Fruit fly (Drosophila melanogaster) whole organism, embryonic: Measurements from ENCODE around the gene lectin-29Ca.
A peak's percentile ranks its signal among the peaks of the same experiment; 100 is the strongest.

Source experiments
- Aef1 ChIP-seq: fragments of 200-800 bp; sonication (Bioruptor generic); IDR thresholded peaks from 3 replicates; pipeline ENCODE4 v1.3.6; 2022; ENCODE audit warnings: missing biosample characterization, missing genetic modification characterization
- CG10565 ChIP-seq: fragments of 200-800 bp; sonication (Bioruptor generic); optimal IDR thresholded peaks from 3 replicates; lab custom pipeline; 2016; ENCODE audit warnings: missing biosample characterization, mild to moderate bottlenecking, missing genetic modification characterization
- CG10654 ChIP-seq: fragments of 200-800 bp; sonication (Bioruptor generic); optimal IDR thresholded peaks from 2 replicates; lab custom pipeline; 2016; ENCODE audit warnings: missing biosample characterization, missing genetic modification characterization
- CG12769 ChIP-seq: fragments of 200-800 bp; sonication (Bioruptor generic); optimal IDR thresholded peaks from 2 replicates; lab custom pipeline; 2019; ENCODE audit warnings: missing biosample characterization, mild to moderate bottlenecking, missing genetic modification characterization, moderate library complexity
- CG14710 ChIP-seq: fragments of 200-800 bp; sonication (Bioruptor generic); optimal IDR thresholded peaks from 3 replicates; lab custom pipeline; 2019; ENCODE audit warnings: missing biosample characterization, mild to moderate bottlenecking, missing genetic modification characterization, moderate library complexity
- CG1529 ChIP-seq: fragments of 200-800 bp; sonication (Bioruptor generic); optimal IDR thresholded peaks from 3 replicates; lab custom pipeline; 2018; ENCODE audit warnings: missing biosample characterization, missing genetic modification characterization
- CG17802 ChIP-seq: fragments of 200-800 bp; sonication (Bioruptor generic); optimal IDR thresholded peaks from 2 replicates; lab custom pipeline; 2018; ENCODE audit warnings: missing biosample characterization, mild to moderate bottlenecking, missing genetic modification characterization, moderate library complexity
- CG1832 ChIP-seq: fragments of 200-800 bp; sonication (Bioruptor generic); optimal IDR thresholded peaks from 2 replicates; lab custom pipeline; 2017; ENCODE audit warnings: missing biosample characterization, mild to moderate bottlenecking, missing genetic modification characterization, inconsistent platforms
- CG2120 ChIP-seq: fragments of 200-800 bp; sonication (Bioruptor generic); optimal IDR thresholded peaks from 3 replicates; lab custom pipeline; 2016; ENCODE audit warnings: missing biosample characterization, missing genetic modification characterization
- CG31441 ChIP-seq: fragments of 200-800 bp; sonication (Bioruptor generic); IDR thresholded peaks from 2 replicates; pipeline ENCODE4 v1.3.6; 2022; ENCODE audit warnings: missing biosample characterization, missing genetic modification characterization
- CG33213 ChIP-seq: fragments of 200-800 bp; sonication (Bioruptor generic); optimal IDR thresholded peaks from 3 replicates; lab custom pipeline; 2016; ENCODE audit warnings: missing biosample characterization, missing genetic modification characterization
- CG4707 ChIP-seq: fragments of 200-800 bp; sonication (Bioruptor generic); optimal IDR thresholded peaks from 2 replicates; lab custom pipeline; 2018; ENCODE audit warnings: missing biosample characterization, mild to moderate bottlenecking, missing genetic modification characterization, moderate library complexity
- CG6689 ChIP-seq: fragments of 200-800 bp; sonication (Bioruptor generic); IDR thresholded peaks from 2 replicates; pipeline ENCODE4 v1.3.6; 2022; ENCODE audit warnings: missing biosample characterization, missing genetic modification characterization
- CG6854 ChIP-seq: fragments of 200-800 bp; sonication (Bioruptor generic); optimal IDR thresholded peaks from 3 replicates; lab custom pipeline; 2017; ENCODE audit warnings: missing biosample characterization, mild to moderate bottlenecking, missing genetic modification characterization
- CG9215 ChIP-seq: fragments of 200-800 bp; sonication (Bioruptor generic); IDR thresholded peaks from 2 replicates; pipeline ENCODE4 v1.3.6; 2022; ENCODE audit warnings: missing biosample characterization, missing genetic modification characterization
- CkIIα-i1 ChIP-seq: fragments of 200-800 bp; sonication (Bioruptor generic); IDR thresholded peaks from 2 replicates; pipeline ENCODE4 v1.3.6; 2022; ENCODE audit warnings: missing biosample characterization, missing genetic modification characterization
- Deaf1 ChIP-seq: fragments of 200-800 bp; optimal IDR thresholded peaks from 3 replicates; lab custom pipeline; 2019; ENCODE audit warnings: missing biosample characterization, mild to moderate bottlenecking, missing genetic modification characterization, moderate library complexity
- Doc3 ChIP-seq: fragments of 200-800 bp; sonication (Bioruptor generic); IDR thresholded peaks from 3 replicates; pipeline ENCODE4 v1.3.6; 2022; ENCODE audit warnings: missing biosample characterization, missing genetic modification characterization; ENCODE audit not compliant: partially characterized antibody
- Eip74EF ChIP-seq, 2 experiments: fragments of 200-800 bp in 1 of 2; fragments of >200 bp in 1 of 2; sonication (Bioruptor generic) in 1 of 2; optimal IDR thresholded peaks; 2 replicates each; lab custom pipeline; 2017 to 2019; ENCODE audit warnings: missing biosample characterization in 2 of 2, missing genetic modification characterization in 2 of 2, mild to moderate bottlenecking in 1 of 2, moderate library complexity in 1 of 2
- Hmx ChIP-seq: fragments of 200-800 bp; sonication (Bioruptor generic); optimal IDR thresholded peaks from 2 replicates; lab custom pipeline; 2016; ENCODE audit warnings: missing biosample characterization, missing genetic modification characterization
- Jarid2 ChIP-seq: fragments of 200-800 bp; sonication (Bioruptor generic); optimal IDR thresholded peaks from 3 replicates; lab custom pipeline; 2017; ENCODE audit warnings: mild to moderate bottlenecking, missing biosample characterization, missing genetic modification reagents, missing genetic modification characterization
- Neu2 ChIP-seq: fragments of 200-800 bp; sonication (Bioruptor generic); optimal IDR thresholded peaks from 3 replicates; lab custom pipeline; 2016; ENCODE audit warnings: missing biosample characterization, missing genetic modification characterization, borderline replicate concordance
- Nf-YA ChIP-seq: fragments of 200-800 bp; sonication (Bioruptor generic); IDR thresholded peaks from 2 replicates; pipeline ENCODE4 v1.3.6; 2022; ENCODE audit warnings: missing biosample characterization, missing genetic modification characterization
- Rx ChIP-seq: fragments of 200-800 bp; sonication (Bioruptor generic); IDR thresholded peaks from 2 replicates; pipeline ENCODE4 v1.3.6; 2022; ENCODE audit warnings: missing biosample characterization, missing genetic modification characterization
- Scr ChIP-seq: fragments of 200-800 bp; sonication (Bioruptor generic); IDR thresholded peaks from 2 replicates; pipeline ENCODE4 v1.3.6; 2022; ENCODE audit warnings: missing biosample characterization, missing genetic modification characterization; ENCODE audit not compliant: partially characterized antibody
- Side ChIP-seq: fragments of 200-800 bp; sonication (Bioruptor generic); optimal IDR thresholded peaks from 2 replicates; lab custom pipeline; 2016; ENCODE audit warnings: missing biosample characterization, missing genetic modification characterization
- Vsx1 ChIP-seq: fragments of 200-800 bp; sonication (Bioruptor generic); optimal IDR thresholded peaks from 2 replicates; lab custom pipeline; 2017; ENCODE audit warnings: missing biosample characterization, mild to moderate bottlenecking, missing genetic modification characterization, missing genetic modification reagents
- amos ChIP-seq: fragments of 200-800 bp; sonication (Bioruptor generic); IDR thresholded peaks from 2 replicates; pipeline ENCODE4 v1.3.6; 2022; ENCODE audit warnings: missing biosample characterization, missing genetic modification characterization; ENCODE audit not compliant: partially characterized antibody
- ato ChIP-seq: fragments of 200-800 bp; sonication (Bioruptor generic); IDR thresholded peaks from 2 replicates; pipeline ENCODE4 v1.3.6; 2022; ENCODE audit warnings: missing biosample characterization, missing genetic modification characterization; ENCODE audit not compliant: partially characterized antibody
- btn ChIP-seq: fragments of 200-800 bp; sonication (Bioruptor generic); optimal IDR thresholded peaks from 2 replicates; lab custom pipeline; 2016; ENCODE audit warnings: missing biosample characterization, missing genetic modification characterization
- dimm ChIP-seq: fragments of 200-800 bp; sonication (Bioruptor generic); IDR thresholded peaks from 2 replicates; pipeline ENCODE4 v1.3.6; 2022; ENCODE audit warnings: missing biosample characterization, missing genetic modification characterization
- dm ChIP-seq: fragments of 200-800 bp; sonication (Bioruptor generic); optimal IDR thresholded peaks from 3 replicates; lab custom pipeline; 2016; ENCODE audit warnings: missing biosample characterization, missing genetic modification characterization
- fd64A ChIP-seq: fragments of 200-800 bp; sonication (Bioruptor generic); optimal IDR thresholded peaks from 3 replicates; lab custom pipeline; 2018; ENCODE audit warnings: missing biosample characterization, mild to moderate bottlenecking, missing genetic modification characterization
- fru ChIP-seq: fragments of >200 bp; optimal IDR thresholded peaks from 2 replicates; lab custom pipeline; 2017
- jumu ChIP-seq: fragments of 200-800 bp; sonication (Bioruptor generic); optimal IDR thresholded peaks from 3 replicates; lab custom pipeline; 2016; ENCODE audit warnings: missing biosample characterization, missing genetic modification characterization
- maf-S ChIP-seq: fragments of 200-800 bp; sonication (Bioruptor generic); optimal IDR thresholded peaks from 2 replicates; lab custom pipeline; 2016; ENCODE audit warnings: missing biosample characterization, missing genetic modification characterization
- mirr ChIP-seq: fragments of 200-800 bp; sonication (Bioruptor generic); optimal IDR thresholded peaks from 3 replicates; lab custom pipeline; 2018; ENCODE audit warnings: missing biosample characterization, mild to moderate bottlenecking, missing genetic modification characterization
- nau ChIP-seq: fragments of 200-800 bp; sonication (Bioruptor generic); optimal IDR thresholded peaks from 3 replicates; lab custom pipeline; 2017; ENCODE audit warnings: missing biosample characterization, mild to moderate bottlenecking, missing genetic modification characterization, missing genetic modification reagents
- onecut ChIP-seq: fragments of 200-800 bp; sonication (Bioruptor generic); IDR thresholded peaks from 2 replicates; pipeline ENCODE4 v1.3.6; 2022; ENCODE audit warnings: missing biosample characterization, missing genetic modification characterization
- pb ChIP-seq: fragments of 200-800 bp; sonication (Bioruptor generic); optimal IDR thresholded peaks from 3 replicates; lab custom pipeline; 2016; ENCODE audit warnings: missing biosample characterization, missing genetic modification characterization
- run ChIP-seq: fragments of 200-800 bp; sonication (Bioruptor generic); optimal IDR thresholded peaks from 3 replicates; lab custom pipeline; 2018; ENCODE audit warnings: missing biosample characterization, mild to moderate bottlenecking, missing genetic modification characterization
- sim ChIP-seq: fragments of 200-800 bp; sonication (Bioruptor generic); IDR thresholded peaks from 2 replicates; pipeline ENCODE4 v1.3.6; 2022; ENCODE audit warnings: missing biosample characterization, missing genetic modification characterization
- slou ChIP-seq: fragments of 200-800 bp; sonication (Bioruptor generic); optimal IDR thresholded peaks from 3 replicates; lab custom pipeline; 2016; ENCODE audit warnings: missing biosample characterization, missing genetic modification characterization
- sob ChIP-seq: fragments of 200-800 bp; sonication (Bioruptor generic); IDR thresholded peaks from 2 replicates; pipeline ENCODE4 v1.3.6; 2022; ENCODE audit warnings: missing biosample characterization, missing genetic modification characterization
- tll ChIP-seq, 2 experiments: fragments of 200-800 bp in 1 of 2; fragments of >200 bp in 1 of 2; sonication (Bioruptor generic) in 1 of 2; optimal IDR thresholded peaks; 2 replicates each; lab custom pipeline; 2017 to 2019; ENCODE audit warnings: missing biosample characterization in 2 of 2, missing genetic modification characterization in 2 of 2, mild to moderate bottlenecking in 1 of 2, moderate library complexity in 1 of 2
- trem ChIP-seq: fragments of 200-800 bp; optimal IDR thresholded peaks from 3 replicates; lab custom pipeline; 2019; ENCODE audit warnings: missing biosample characterization, mild to moderate bottlenecking, missing genetic modification characterization, moderate library complexity
- tx ChIP-seq: fragments of 200-800 bp; sonication (Bioruptor generic); optimal IDR thresholded peaks from 2 replicates; lab custom pipeline; 2016; ENCODE audit warnings: missing biosample characterization, missing genetic modification characterization
- zen ChIP-seq: fragments of 200-800 bp; sonication (Bioruptor generic); optimal IDR thresholded peaks from 3 replicates; lab custom pipeline; 2018; ENCODE audit warnings: missing biosample characterization, mild to moderate bottlenecking, missing genetic modification characterization, moderate library complexity
- zfh2 ChIP-seq: fragments of 200-800 bp; sonication (Bioruptor generic); optimal IDR thresholded peaks from 2 replicates; lab custom pipeline; 2016; ENCODE audit warnings: missing biosample characterization, missing genetic modification characterization

Gene lectin-29Ca

DNA sequence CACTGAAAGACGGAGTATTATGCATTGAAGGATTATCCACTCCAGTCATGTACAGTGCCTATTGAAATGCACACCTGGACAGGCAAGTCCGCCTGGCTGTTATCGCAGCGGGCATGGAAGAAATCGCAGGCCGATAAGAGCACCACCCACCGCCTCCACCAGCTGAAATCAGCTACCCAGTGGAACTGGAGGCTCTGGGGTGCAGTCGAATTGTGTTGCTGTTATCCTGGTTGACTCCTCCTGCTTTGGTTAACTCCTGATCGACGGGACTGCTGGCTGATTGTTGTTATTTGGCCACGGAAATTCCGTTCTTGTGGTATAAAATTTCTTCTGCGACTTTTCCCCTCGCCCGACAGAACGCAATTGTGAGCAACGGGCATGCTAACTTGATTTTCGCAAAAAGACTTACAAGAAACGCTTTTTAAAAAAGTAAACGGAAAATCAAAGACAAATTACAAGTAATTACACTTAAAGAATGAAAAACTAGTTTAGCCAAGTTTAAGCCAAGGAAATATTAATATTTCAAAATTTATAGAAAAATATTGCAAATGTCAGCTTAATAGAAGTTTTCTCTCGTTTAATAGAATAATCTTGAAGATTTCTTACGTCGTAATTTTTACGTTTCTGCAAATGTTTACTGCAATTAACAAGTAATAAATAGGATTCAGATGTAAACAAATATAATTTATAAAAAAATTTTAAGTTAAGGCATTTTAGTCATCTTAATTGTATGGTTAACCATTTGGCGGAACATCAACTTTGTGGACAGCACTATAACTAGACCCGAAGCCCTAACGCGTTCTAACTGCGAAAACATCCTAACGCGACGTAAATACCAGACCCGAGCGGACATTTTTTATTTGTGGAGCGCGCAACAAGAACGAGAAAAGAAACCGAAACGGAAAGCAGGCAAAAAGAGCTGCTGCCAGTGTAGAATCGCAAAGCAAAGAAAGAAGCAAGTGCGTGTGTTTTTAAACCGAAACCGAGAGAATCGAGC lies 21.1 kb upstream of the lectin-29Ca start, which contains the start of the genes CG13398 and Akap200 (continued):
- TF ChIP-seq slou (GFP tag; lab: Kevin White, UChicago) (no peak), onecut (no peak), btn (GFP tag; lab: Kevin White, UChicago) (no peak), CG17802 (tag; lab: Kevin White, UChicago) (no peak), Hmx (GFP tag; lab: Kevin White, UChicago) (no peak), Jarid2 (GFP tag; lab: Kevin White, UChicago) (no peak), maf-S (GFP tag; lab: Kevin White, UChicago) (no peak), Side (no peak), dm (GFP tag; lab: Kevin White, UChicago) (no peak), Doc3 (no peak), CG31441 (no peak), mirr (GFP tag; lab: Kevin White, UChicago) (no peak), CG6854 (GFP tag; lab: Kevin White, UChicago) (no peak), CG1832 (GFP tag; lab: Kevin White, UChicago) (no peak), CG10565 (GFP tag; lab: Kevin White, UChicago) (no peak), CG33213 (GFP tag; lab: Kevin White, UChicago) (no peak), CkIIα-i1 (GFP tag; lab: Robert Waterston, UW) (no peak), Deaf1 (tag; lab: Kevin White, UChicago) (no peak), Eip74EF (GFP tag; optimal IDR thresholded peaks at IDR 0.05; lab: Kevin White, UChicago) (no peak), Neu2 (no peak), jumu (GFP tag; lab: Kevin White, UChicago) (no peak), Aef1 (GFP tag; lab: Robert Waterston, UW) (no peak), CG14710 (tag; lab: Kevin White, UChicago) (peak; percentile 66), tx (GFP tag; lab: Kevin White, UChicago) (no peak), fd64A (GFP tag; lab: Kevin White, UChicago) (no peak), fru (no peak), CG12769 (tag; lab: Kevin White, UChicago) (no peak), sob (GFP tag; lab: Robert Waterston, UW) (no peak), trem (tag; lab: Kevin White, UChicago) (peak; percentile 98), CG4707 (GFP tag; lab: Kevin White, UChicago) (no peak), sim (GFP tag; lab: Robert Waterston, UW) (no peak), zfh2 (GFP tag; lab: Kevin White, UChicago) (no peak), Rx (GFP tag; lab: Robert Waterston, UW) (no peak), Nf-YA (GFP tag; lab: Robert Waterston, UW) (no peak), CG9215 (GFP tag; lab: Robert Waterston, UW) (0 out of 2 replicates have a peak, but pooled peaks have one; percentile 30), run (tag; lab: Kevin White, UChicago) (no peak), amos (GFP tag; lab: Robert Waterston, UW) (no peak), Vsx1 (GFP tag; lab: Kevin White, UChicago) (no peak), nau (GFP tag; lab: Kevin White, UChicago) (no peak), CG10654 (GFP tag; lab: Kevin White, UChicago) (no peak), zen (tag; lab: Kevin White, UChicago) (peak; percentile 19), CG1529 (no peak), ato (no peak), tll (GFP tag; optimal IDR thresholded peaks at IDR 0.05; lab: Kevin White, UChicago) (no peak), Scr (GFP tag; lab: Robert Waterston, UW) (no peak), CG6689 (GFP tag; lab: Robert Waterston, UW) (0 out of 2 replicates have a peak, but pooled peaks have one; percentile 35), pb (GFP tag; lab: Kevin White, UChicago) (no peak), dimm (GFP tag; lab: Robert Waterston, UW) (no peak), CG2120 (GFP tag; lab: Kevin White, UChicago) (peak; percentile 48)
